Worm (Caenorhabditis elegans): ENCODE results near the gene K09E2.2.

K09E2.2 gene

DNA sequence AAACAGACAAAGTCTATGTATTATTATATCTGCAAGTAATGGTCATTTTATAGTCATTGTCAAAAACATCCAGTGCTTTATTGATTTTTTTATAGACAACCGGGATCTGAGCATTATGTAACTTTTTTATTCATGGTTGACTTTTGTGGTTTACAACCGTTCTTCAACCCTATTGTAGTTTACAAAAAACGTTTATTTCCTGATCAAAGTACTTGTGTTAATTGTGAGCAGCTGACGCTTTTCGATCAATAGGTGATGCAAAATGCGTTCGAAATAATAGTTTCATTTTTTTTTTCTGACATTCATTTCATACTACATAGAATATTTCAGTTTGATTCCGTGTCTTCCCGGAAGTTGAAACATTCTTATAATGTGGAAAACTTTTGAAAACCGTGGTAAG is at the start of gene K09E2.2, which contains the start of gene K09E2.3:
K09E2.2 (plus strand) TSS at position 301 of the 400 bp plus-strand sequence.
K09E2.3 (plus strand) TSS at position 325 of the 400 bp plus-strand sequence.
- TF ChIP-seq dao-5 (tag; optimal IDR thresholded peaks at IDR 0.05) = no peak
- no peak for TF ChIP-seq W03F9.2 (tag; optimal IDR thresholded peaks at IDR 0.05)
- no peak for TF ChIP-seq him-1 (tag; optimal IDR thresholded peaks at IDR 0.05)

DNA sequence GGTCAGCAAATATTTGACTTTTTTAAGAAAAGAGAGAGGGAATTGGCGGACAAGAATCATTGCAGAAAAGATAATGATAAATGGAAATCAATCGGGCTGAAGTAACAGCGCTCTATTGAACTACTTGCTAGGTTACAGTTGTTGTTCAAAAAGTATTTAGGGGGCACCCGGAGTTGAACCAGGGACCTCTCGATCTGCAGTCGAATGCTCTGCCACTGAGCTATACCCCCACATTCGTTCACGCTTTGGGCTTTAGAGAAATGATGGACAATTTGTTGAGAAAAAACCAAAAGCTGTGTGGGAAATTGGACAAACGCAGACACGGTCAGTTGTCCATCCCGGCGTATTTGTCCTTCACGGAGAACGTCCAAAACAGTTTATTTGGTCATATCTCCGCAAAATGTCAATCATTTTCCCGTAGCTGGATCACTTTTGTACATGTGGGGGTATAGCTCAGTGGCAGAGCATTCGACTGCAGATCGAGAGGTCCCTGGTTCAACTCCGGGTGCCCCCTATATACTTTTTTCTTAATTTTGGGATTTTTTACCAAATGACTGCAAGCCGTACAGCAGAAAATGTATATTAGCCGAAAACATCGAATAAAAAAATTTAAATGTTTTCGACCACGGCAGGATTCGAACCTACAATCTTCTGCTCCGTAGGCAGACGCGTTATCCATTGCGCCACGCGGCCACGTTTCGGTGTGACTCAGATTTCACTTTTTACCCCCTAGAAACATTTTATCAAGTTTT is 48.8 kb upstream of the K09E2.2 start:
- TF ChIP-seq him-1 (tag; optimal IDR thresholded peaks at IDR 0.05) (no peak), W03F9.2 (tag; optimal IDR thresholded peaks at IDR 0.05) (peak; percentile 15), dao-5 (tag; optimal IDR thresholded peaks at IDR 0.05) (peak; percentile 14)

DNA sequence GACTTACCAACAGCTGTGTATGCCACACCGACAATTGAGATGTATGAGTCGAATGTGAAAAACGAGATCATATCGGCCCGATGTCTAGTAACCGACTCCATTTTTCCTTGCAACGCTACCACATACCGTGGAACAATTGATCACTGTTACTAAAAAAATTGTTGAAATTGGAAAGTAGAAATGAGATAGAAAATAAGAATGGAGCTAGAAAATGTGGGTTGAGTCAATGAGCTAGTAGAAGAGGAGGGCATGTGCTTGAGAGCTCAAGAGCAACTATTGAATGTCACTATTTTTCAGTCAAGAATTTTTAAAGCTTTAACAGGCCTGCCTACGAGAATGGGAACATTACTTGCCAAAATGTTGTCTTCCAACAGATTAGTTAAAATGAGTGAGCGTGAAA is 47.8 kb upstream of the K09E2.2 start, which contains the start of gene K01A12.3:
K01A12.3 (minus strand) TSS at position 101 of the 400 bp plus-strand sequence.
- no peak for TF ChIP-seq him-1 (tag; optimal IDR thresholded peaks at IDR 0.05)
- no peak for TF ChIP-seq dao-5 (tag; optimal IDR thresholded peaks at IDR 0.05)
- TF ChIP-seq W03F9.2 (tag; optimal IDR thresholded peaks at IDR 0.05) = no peak

DNA sequence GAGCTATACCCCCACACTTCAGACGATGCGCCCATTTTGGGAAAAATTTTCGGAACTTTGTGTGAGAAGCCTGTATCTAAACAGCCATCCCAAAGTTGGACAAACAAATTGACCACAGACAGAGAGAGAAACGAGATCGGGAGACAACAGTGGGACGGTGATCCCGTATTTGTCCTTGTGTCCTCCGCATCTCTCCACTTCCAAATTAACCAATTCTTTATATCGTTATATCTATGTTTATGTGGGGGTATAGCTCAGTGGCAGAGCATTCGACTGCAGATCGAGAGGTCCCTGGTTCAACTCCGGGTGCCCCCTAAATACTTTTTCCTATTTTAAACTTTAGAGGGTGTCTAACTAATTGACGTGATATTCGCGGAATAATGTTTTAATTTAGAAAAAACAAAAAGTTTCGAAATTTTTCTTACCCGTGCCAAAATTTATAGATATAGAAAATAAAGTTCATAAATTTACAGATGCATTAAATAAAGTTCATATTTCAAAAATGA is 34.1 kb upstream of the K09E2.2 start:
- TF ChIP-seq dao-5 (tag; optimal IDR thresholded peaks at IDR 0.05) (no peak), W03F9.2 (tag; optimal IDR thresholded peaks at IDR 0.05) (no peak), him-1 (tag; optimal IDR thresholded peaks at IDR 0.05) (no peak)

DNA sequence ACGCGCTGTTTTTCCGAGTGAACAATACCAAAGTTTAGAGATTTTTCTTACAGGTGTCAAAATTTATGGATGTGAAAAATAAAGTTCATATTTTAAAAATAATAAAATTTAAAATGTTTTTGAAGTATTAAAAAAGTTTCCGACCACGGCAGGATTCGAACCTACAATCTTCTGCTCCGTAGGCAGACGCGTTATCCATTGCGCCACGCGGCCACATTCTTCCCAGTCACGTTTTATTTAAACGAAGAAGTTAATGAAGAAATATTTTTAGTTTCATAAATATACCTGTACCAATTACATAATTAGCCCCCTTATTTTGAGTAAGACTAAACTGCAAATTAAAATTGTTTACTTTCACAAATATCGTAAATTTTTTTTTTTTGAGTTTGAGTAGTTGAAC is 32.2 kb upstream of the K09E2.2 start:
- TF ChIP-seq him-1 (tag; optimal IDR thresholded peaks at IDR 0.05) (no peak), W03F9.2 (tag; optimal IDR thresholded peaks at IDR 0.05) (peak; percentile 1)

DNA sequence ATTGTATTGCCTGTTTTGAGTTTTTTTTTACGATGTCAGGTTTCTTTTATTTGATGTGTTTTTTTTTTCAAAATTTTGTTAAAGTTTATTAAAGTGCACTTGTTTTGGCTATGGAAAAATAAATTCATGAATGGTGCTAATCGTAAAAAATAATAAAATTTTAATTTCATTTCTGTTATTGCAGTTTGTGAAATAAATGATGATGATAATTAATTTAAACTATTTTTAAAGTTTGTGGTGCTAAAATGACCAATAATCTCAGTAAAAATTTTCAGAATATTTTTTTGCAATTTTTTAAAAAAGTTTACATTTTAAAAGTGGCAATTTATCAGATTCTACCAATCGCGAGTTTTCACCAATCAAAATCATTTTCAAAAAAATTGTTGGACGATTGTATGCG is 29.0 kb upstream of the K09E2.2 start, which contains the start of gene stg-2:
stg-2 (minus strand) TSS at position 101 of the 400 bp plus-strand sequence.
- TF ChIP-seq him-1 (tag; optimal IDR thresholded peaks at IDR 0.05) = no peak
- TF ChIP-seq dao-5 (tag; optimal IDR thresholded peaks at IDR 0.05) = no peak

DNA sequence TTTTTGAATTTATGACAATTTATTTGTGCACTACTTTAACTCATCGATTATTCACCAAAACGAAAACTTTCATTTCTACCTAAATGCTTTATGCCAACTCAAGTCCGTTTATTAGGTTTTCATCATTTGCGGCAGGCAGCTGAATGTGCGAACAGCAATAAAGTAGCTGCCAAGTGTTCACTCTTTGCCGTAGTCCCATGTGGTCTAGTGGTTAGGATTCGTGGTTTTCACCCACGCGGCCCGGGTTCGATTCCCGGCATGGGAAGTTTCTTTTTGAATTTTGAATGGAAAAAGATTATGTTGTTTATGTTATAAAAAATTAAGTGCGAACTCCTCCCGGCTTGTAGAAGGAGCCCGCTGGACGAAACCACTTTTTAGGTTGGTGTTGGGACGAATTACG is 26.6 kb upstream of the K09E2.2 start:
- TF ChIP-seq dao-5 (tag; optimal IDR thresholded peaks at IDR 0.05) = no peak
- TF ChIP-seq W03F9.2 (tag; optimal IDR thresholded peaks at IDR 0.05) = peak; percentile 6
- peak; percentile 68 for TF ChIP-seq him-1 (tag; optimal IDR thresholded peaks at IDR 0.05)

DNA sequence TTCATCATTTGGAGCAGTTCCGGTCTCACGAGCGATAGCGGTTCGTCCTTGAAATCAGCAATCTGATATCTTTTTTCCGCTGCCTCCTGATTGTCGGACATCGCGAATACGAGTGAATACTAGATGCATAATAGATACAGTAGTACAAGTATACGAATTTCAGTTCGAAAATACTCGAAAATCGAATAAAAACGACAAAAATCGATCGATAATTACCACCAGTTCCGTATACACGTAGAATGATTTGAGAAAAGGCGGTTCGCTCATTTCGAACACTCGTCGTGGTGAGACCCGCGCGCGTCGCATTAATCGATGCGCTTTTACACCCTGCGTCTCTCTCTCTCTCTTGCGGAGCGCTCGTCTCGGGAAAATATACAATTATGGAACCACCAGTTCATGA is 25.9 kb upstream of the K09E2.2 start, which contains the start of gene F12D9.2:
F12D9.2 (minus strand) TSS at position 101 of the 400 bp plus-strand sequence.
- TF ChIP-seq dao-5 (tag; optimal IDR thresholded peaks at IDR 0.05) (no peak), him-1 (tag; optimal IDR thresholded peaks at IDR 0.05) (no peak), W03F9.2 (tag; optimal IDR thresholded peaks at IDR 0.05) (no peak)

DNA sequence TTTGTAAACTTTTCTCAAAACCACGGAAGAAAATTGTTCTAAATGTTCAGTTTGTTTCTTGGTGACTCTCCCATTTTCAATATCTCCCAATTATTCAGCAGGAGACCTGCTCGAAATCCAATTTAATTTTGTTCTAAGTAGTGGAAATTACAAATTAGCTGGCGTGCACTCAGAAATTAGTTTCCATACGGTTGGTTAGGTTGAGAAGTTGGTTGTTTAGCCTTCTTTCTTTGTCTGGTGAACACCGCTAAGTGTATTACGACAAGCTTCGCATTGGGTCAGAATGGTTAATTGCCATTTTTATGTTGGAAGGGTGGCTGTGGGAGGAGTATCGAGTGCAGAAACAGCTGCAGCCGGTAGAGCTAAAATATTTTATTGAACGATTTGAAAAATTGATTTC is 24.3 kb upstream of the K09E2.2 start:
- no peak for TF ChIP-seq dao-5 (tag; optimal IDR thresholded peaks at IDR 0.05)
- no peak for TF ChIP-seq W03F9.2 (tag; optimal IDR thresholded peaks at IDR 0.05)
- TF ChIP-seq him-1 (tag; optimal IDR thresholded peaks at IDR 0.05) = no peak

DNA sequence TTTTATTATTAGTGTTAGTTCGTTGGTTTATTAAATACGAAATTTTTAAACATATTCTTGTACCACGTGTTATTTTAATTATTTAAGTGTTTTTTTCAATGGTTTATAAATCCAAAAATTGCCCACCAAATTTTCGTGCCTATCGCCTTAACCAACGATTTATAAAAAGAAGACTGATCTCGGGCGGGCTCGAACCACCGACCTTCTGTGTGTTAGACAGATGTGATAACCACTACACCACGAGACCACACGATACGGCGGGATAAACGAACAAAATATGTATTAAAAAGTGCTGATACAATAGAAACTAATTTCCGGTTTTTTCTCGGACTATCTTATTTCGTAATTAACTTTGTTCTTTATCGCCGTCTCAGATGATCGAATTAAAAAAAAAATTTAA is 22.3 kb upstream of the K09E2.2 start:
- no peak for TF ChIP-seq him-1 (tag; optimal IDR thresholded peaks at IDR 0.05)

DNA sequence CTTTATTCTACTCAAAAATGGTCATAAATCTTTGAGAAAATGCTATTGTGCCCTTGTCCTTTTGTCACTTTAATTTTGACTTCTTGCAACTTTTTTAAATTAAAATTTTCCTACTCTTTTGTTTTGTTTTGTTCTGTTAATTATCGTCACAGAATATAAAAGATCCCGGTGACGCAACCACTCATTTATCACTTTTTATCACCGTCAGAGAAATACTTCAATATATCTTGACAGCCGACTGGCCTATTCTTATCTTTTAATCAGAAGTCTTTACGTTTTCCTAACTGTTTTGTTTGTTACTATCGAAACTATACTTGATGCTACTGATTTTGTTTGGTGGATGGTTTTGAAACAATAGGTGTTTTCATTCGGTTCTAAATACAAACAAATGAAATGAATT is 16.8 kb upstream of the K09E2.2 start:
- TF ChIP-seq dao-5 (tag; optimal IDR thresholded peaks at IDR 0.05) = no peak
- no peak for TF ChIP-seq him-1 (tag; optimal IDR thresholded peaks at IDR 0.05)
- TF ChIP-seq W03F9.2 (tag; optimal IDR thresholded peaks at IDR 0.05) = no peak

DNA sequence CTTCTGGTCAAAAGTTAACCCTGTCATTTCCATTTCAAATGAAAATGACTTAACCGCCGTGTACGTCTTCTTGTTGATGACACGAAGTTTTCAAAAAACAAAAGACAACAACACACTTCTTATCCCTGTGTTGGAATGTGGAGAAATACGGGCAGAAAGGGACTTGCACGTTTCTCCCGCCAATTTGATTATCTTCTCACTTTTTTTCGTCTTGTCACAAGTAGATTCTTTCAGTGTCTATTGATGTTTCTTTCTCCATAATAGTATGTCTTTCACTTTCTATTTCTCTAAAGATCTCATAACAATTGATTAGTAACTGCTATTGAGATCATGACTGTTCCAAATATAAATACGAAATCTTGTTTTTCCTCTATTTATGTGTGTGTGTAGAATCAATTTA is 13.3 kb upstream of the K09E2.2 start:
- TF ChIP-seq dao-5 (tag; optimal IDR thresholded peaks at IDR 0.05) = no peak
- TF ChIP-seq him-1 (tag; optimal IDR thresholded peaks at IDR 0.05) = no peak
- no peak for TF ChIP-seq W03F9.2 (tag; optimal IDR thresholded peaks at IDR 0.05)

DNA sequence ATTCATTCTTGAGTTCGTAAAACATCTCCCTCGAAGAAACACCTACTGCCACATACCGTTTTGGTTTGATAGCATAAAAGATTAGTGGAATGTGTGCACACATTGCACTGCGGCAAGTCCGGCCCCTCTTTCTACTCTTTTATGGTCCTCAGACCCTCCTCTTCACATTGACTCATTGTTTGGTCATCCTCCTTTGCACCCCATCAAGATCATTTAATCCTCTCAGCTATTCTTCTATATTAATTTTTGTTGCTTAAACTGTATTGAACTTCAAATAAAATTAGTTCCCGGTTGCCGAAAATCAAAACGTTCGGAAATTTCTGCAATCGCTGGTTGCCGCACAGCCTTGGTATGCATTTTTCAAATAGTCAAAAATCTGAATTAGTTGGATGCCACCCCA is 12.5 kb upstream of the K09E2.2 start, which contains the start of gene rig-1:
rig-1 (plus strand) TSS at position 301 of the 400 bp plus-strand sequence.
- TF ChIP-seq dao-5 (tag; optimal IDR thresholded peaks at IDR 0.05) (no peak), him-1 (tag; optimal IDR thresholded peaks at IDR 0.05) (no peak), W03F9.2 (tag; optimal IDR thresholded peaks at IDR 0.05) (no peak)

DNA sequence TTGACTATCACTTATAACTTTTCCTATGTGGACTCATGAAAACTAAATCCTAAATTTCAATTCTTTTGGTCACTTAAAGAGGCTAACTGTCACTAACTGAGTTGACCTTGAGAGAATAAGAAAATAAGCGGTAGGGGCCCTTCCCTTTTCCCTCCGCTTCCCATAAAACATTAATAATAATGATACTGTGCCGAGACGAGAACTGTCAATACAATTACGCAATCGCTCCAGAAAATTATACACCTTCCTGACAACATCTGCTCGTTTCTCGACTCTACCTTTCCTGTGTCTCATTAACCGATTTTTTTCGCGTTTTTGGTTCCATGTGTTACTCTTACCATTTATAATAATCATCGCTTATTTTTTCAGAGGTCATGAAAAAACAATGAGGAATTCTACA is 12.0 kb upstream of the K09E2.2 start:
- no peak for TF ChIP-seq W03F9.2 (tag; optimal IDR thresholded peaks at IDR 0.05)
- no peak for TF ChIP-seq him-1 (tag; optimal IDR thresholded peaks at IDR 0.05)
- TF ChIP-seq dao-5 (tag; optimal IDR thresholded peaks at IDR 0.05) = no peak

DNA sequence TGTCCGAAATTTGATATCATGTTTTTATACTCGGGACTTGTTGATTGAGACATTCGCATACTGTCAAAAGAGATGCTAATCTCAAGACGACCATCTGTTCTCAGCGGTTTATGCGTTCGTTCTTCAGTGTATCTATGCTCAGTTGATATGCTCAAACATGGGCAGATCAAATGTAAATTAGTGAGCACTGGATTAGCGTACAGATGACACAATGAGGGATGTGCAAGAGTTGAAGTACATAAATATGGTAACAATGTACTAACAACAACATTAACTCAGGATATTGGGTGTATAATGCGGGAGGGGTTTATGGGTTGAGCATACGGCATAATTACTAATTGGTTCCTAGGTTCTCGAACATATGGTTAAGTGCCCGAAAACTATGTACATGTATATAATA is 10.4 kb upstream of the K09E2.2 start:
- TF ChIP-seq W03F9.2 (tag; optimal IDR thresholded peaks at IDR 0.05) = no peak
- no peak for TF ChIP-seq dao-5 (tag; optimal IDR thresholded peaks at IDR 0.05)
- TF ChIP-seq him-1 (tag; optimal IDR thresholded peaks at IDR 0.05) = no peak
